Fruit fly (Drosophila melanogaster) Kc167 (cell line): Measurements from ENCODE around the gene glob3.

ENCODE experiments used
- Myc ChIP-seq: fragments of >200 bp; optimal IDR thresholded peaks from 2 replicates; lab custom pipeline; 2017; ENCODE audit warnings: missing external identifiers
- psq ChIP-seq: fragments of >200 bp; optimal IDR thresholded peaks from 2 replicates; lab custom pipeline; 2017; ENCODE audit warnings: missing external identifiers

dm6 chr3R:5797709-5798108 is 32.2 kb upstream of the glob3 start:
- TF ChIP-seq psq (no peak), Myc (lab: Kevin White, UChicago) (no peak)
